Worm (Caenorhabditis elegans) whole organism, L4 larva: ENCODE data around the gene R02F11.10.

ENCODE experiments used
- nhr-10 ChIP-seq: fragments of 150-350 bp; optimal IDR thresholded peaks from 2 replicates; lab custom pipeline; 2014; ENCODE audit warnings: missing biosample characterization, missing genetic modification characterization
- nhr-28 ChIP-seq: fragments of 150-350 bp; optimal IDR thresholded peaks from 2 replicates; lab custom pipeline; 2014; ENCODE audit warnings: missing biosample characterization, missing genetic modification characterization

DNA sequence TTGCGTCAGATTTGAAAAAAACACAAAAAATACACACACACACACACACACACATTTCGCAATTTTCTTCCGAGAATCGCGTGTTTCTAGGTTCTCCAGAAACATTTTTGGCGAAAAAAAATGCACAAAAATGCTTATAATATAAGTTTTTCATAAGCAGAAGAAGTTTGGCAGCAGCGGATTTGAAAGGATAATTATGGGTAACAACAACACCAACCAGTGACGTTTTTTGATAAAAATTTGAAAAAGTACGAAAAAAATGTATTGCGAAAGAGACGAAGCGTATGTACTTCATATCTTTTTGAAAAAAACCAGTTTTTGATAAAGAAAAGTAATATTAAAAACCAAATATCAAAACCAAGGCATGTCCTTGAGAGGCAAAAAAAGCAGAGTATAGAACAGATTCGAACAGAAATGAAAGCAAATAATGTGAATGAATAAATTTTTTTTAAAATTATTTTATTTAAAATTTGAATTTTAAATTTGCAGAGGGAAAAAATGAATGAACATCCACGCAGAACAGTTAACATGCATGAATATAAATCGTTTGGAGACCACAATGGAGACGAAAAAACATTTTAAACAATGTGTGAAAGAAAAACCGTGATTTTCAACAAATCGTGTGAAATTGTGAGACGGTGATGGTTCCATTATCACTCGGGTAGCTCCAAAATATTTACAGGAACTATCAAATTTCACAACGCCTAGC is 34.9 kb downstream of the R02F11.10 start:
- TF ChIP-seq nhr-10 (tag; lab: Kevin White, UChicago) (no peak), nhr-28 (peak; percentile 4)
